Worm (Caenorhabditis elegans): ENCODE measurements around the gene clh-6.

The clh-6 gene

DNA sequence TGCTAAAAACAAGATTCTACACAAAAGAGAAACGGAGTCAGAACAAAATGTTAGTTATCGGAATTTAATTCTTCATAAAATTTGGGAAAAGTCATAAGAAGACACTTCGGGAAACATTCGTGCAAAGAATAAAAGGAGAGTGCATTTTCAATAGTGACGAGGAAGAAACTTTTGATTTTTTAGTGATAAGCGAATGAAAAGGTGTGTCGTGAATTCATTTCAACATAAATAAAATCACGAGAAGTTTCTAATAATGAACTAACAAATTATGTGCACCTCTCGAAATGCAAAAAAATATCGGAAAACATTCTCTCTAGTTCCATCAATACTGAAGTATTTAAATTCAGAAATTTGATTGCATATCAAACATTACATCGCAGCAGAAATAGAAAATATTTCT lies 12.8 kb upstream of the clh-6 start:
- TF ChIP-seq pha-4 (tag; optimal IDR thresholded peaks at IDR 0.05) (peak; percentile 57), elt-2 (tag; optimal IDR thresholded peaks at IDR 0.05) (peak; percentile 68), pqm-1 (tag; optimal IDR thresholded peaks at IDR 0.05) (peak; percentile 75), egl-27 (tag; optimal IDR thresholded peaks at IDR 0.05) (no peak)

DNA sequence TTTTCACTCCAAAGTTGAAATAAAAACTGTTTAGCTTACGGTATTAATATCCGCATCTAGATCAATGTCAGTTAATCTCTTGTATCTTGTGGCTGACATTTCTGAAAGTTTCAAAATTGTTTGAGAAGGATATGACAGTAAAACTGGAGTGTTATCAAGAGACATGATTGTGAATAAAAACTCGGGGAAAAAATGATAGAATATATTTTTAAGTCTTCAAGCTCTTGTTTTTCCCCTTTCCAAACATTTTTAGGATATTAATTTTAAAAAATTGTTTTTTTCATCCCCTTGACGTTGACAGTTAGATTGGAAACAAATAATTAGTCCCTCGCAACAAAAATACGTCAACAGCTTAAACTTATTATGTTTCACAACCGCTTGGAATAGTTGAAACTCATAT lies 11.7 kb upstream of the clh-6 start, which contains the start of gene R07B7.6:
TSS of gene R07B7.6 (minus strand) at position 101 of the 400 bp plus-strand sequence.
- TF ChIP-seq fkh-10 (GFP tag; optimal IDR thresholded peaks at IDR 0.05): no peak
- TF ChIP-seq egl-27 (tag; optimal IDR thresholded peaks at IDR 0.05): no peak
- TF ChIP-seq unc-39 (tag; optimal IDR thresholded peaks at IDR 0.05): no peak
- no peak for TF ChIP-seq sea-2 (GFP tag; optimal IDR thresholded peaks at IDR 0.05)
- TF ChIP-seq ceh-82 (tag; optimal IDR thresholded peaks at IDR 0.05): no peak
- TF ChIP-seq ztf-11 (tag; optimal IDR thresholded peaks at IDR 0.05): no peak
- TF ChIP-seq fkh-2 (tag; optimal IDR thresholded peaks at IDR 0.05): no peak
- no peak for TF ChIP-seq nhr-237 (tag; optimal IDR thresholded peaks at IDR 0.05)
- TF ChIP-seq pqm-1 (tag; optimal IDR thresholded peaks at IDR 0.05): no peak
- TF ChIP-seq nfya-1 (tag; optimal IDR thresholded peaks at IDR 0.05; ENCODE audit: insufficient read depth): no peak
- TF ChIP-seq mdl-1 (tag; optimal IDR thresholded peaks at IDR 0.05): no peak
- TF ChIP-seq unc-62 (GFP tag; optimal IDR thresholded peaks at IDR 0.05): no peak
- TF ChIP-seq elt-1 (tag; optimal IDR thresholded peaks at IDR 0.05): no peak
- no peak for TF ChIP-seq ZK546.5 (tag; optimal IDR thresholded peaks at IDR 0.05)
- no peak for TF ChIP-seq nhr-28 (tag; optimal IDR thresholded peaks at IDR 0.05)
- no peak for TF ChIP-seq hmg-11 (tag; optimal IDR thresholded peaks at IDR 0.05)
- TF ChIP-seq skn-1 (tag; optimal IDR thresholded peaks at IDR 0.05): no peak
- TF ChIP-seq ama-1 (optimal IDR thresholded peaks at IDR 0.05): no peak
- TF ChIP-seq eor-1 (tag; optimal IDR thresholded peaks at IDR 0.05): no peak

DNA sequence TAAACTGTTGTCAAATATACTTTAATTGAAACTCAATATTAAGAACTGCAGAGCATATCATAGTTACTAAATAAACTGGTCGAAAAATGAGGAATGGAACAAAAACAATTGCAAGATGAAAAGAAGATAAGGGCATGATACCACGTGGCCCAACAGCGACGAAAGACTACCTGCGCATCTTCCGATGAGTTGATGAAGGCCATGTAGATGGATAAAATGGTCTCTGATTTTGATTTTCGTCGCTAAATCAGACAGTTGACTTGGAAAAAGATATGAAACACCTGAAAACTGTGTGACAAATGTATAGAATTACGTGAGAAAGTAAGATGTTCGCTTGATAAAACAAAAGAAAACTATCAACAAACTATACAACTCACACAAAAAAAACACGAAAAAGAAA lies 8.3 kb upstream of the clh-6 start:
- TF ChIP-seq nhr-77 (tag; optimal IDR thresholded peaks at IDR 0.05) (no peak), mdl-1 (tag; optimal IDR thresholded peaks at IDR 0.05) (peak; percentile 1), ama-1 (optimal IDR thresholded peaks at IDR 0.05) (no peak), ceh-28 (tag; optimal IDR thresholded peaks at IDR 0.05) (no peak), nhr-12 (tag; optimal IDR thresholded peaks at IDR 0.05) (no peak), lin-15B (tag; optimal IDR thresholded peaks at IDR 0.05) (no peak), hmg-11 (tag; optimal IDR thresholded peaks at IDR 0.05) (no peak), nhr-237 (tag; optimal IDR thresholded peaks at IDR 0.05) (no peak), elt-3 (tag; optimal IDR thresholded peaks at IDR 0.05) (peak in 2 of 3 experiments; percentile 12 to 27), fkh-10 (GFP tag; optimal IDR thresholded peaks at IDR 0.05) (no peak), nhr-25 (tag; optimal IDR thresholded peaks at IDR 0.05) (peak; percentile 85), snpc-4 (tag; optimal IDR thresholded peaks at IDR 0.05) (no peak), lsy-12 (tag; optimal IDR thresholded peaks at IDR 0.05) (no peak), pqm-1 (tag; optimal IDR thresholded peaks at IDR 0.05) (no peak), nhr-28 (tag; optimal IDR thresholded peaks at IDR 0.05) (no peak), ztf-4 (tag; optimal IDR thresholded peaks at IDR 0.05) (no peak), nfya-1 (tag; optimal IDR thresholded peaks at IDR 0.05; ENCODE audit: insufficient read depth) (no peak), mml-1 (tag; optimal IDR thresholded peaks at IDR 0.05) (no peak), elt-1 (tag; optimal IDR thresholded peaks at IDR 0.05) (peak; percentile 55), elt-2 (tag; optimal IDR thresholded peaks at IDR 0.05) (no peak), R02D3.7 (tag; optimal IDR thresholded peaks at IDR 0.05) (no peak), nhr-23 (tag; optimal IDR thresholded peaks at IDR 0.05) (peak; percentile 22), zag-1 (tag; optimal IDR thresholded peaks at IDR 0.05) (no peak), ZK546.5 (tag; optimal IDR thresholded peaks at IDR 0.05) (no peak), nhr-67 (tag; optimal IDR thresholded peaks at IDR 0.05) (no peak), skn-1 (tag; optimal IDR thresholded peaks at IDR 0.05) (no peak), fos-1 (tag; optimal IDR thresholded peaks at IDR 0.05) (no peak), nhr-43 (tag; optimal IDR thresholded peaks at IDR 0.05; ENCODE audit: poor library complexity, severe bottlenecking) (peak; percentile 58), fkh-2 (tag; optimal IDR thresholded peaks at IDR 0.05) (no peak), ceh-82 (tag; optimal IDR thresholded peaks at IDR 0.05) (no peak), jun-1 (tag; optimal IDR thresholded peaks at IDR 0.05) (no peak), ceh-9 (tag; optimal IDR thresholded peaks at IDR 0.05) (no peak), sea-2 (GFP tag; optimal IDR thresholded peaks at IDR 0.05) (no peak), unc-62 (GFP tag; optimal IDR thresholded peaks at IDR 0.05) (no peak), lin-39 (tag; optimal IDR thresholded peaks at IDR 0.05) (no peak), ztf-11 (tag; optimal IDR thresholded peaks at IDR 0.05) (no peak), pha-4 (tag; optimal IDR thresholded peaks at IDR 0.05) (no peak), aly-2 (tag; optimal IDR thresholded peaks at IDR 0.05) (no peak), daf-12 (tag; optimal IDR thresholded peaks at IDR 0.05) (no peak), nhr-11 (tag; optimal IDR thresholded peaks at IDR 0.05) (no peak), ceh-16 (tag; optimal IDR thresholded peaks at IDR 0.05) (no peak), nhr-76 (tag; optimal IDR thresholded peaks at IDR 0.05) (no peak), egl-5 (tag; optimal IDR thresholded peaks at IDR 0.05) (no peak), unc-39 (tag; optimal IDR thresholded peaks at IDR 0.05) (no peak), eor-1 (tag; optimal IDR thresholded peaks at IDR 0.05) (no peak), tbx-2 (tag; optimal IDR thresholded peaks at IDR 0.05) (no peak), egl-27 (tag; optimal IDR thresholded peaks at IDR 0.05) (no peak)

All from whole organism, L3 larva.